Fruit fly (Drosophila melanogaster) whole organism, prepupa: Measurements from ENCODE around the gene PIG-T.

Experiments used
- Blimp-1 ChIP-seq: fragments of 200-800 bp; sonication (Bioruptor generic); optimal IDR thresholded peaks from 3 replicates; lab custom pipeline; 2017; ENCODE audit warnings: missing biosample characterization, missing genetic modification characterization, mild to moderate bottlenecking, moderate library complexity, missing genetic modification reagents
- CG10631 ChIP-seq: fragments of 200-800 bp; sonication (Bioruptor generic); optimal IDR thresholded peaks from 2 replicates; lab custom pipeline; 2016; ENCODE audit warnings: missing biosample characterization, missing genetic modification characterization
- CG10669 ChIP-seq: fragments of 200-800 bp; sonication (Bioruptor generic); optimal IDR thresholded peaks from 3 replicates; lab custom pipeline; 2018; ENCODE audit warnings: missing biosample characterization, mild to moderate bottlenecking, missing genetic modification characterization, moderate library complexity
- CG11902 ChIP-seq: fragments of 200-800 bp; sonication (Bioruptor generic); optimal IDR thresholded peaks from 3 replicates; lab custom pipeline; 2016; ENCODE audit warnings: missing biosample characterization, missing genetic modification characterization
- CG31627 ChIP-seq: fragments of 200-800 bp; sonication (Bioruptor generic); optimal IDR thresholded peaks from 3 replicates; lab custom pipeline; 2016; ENCODE audit warnings: missing biosample characterization, missing genetic modification characterization
- CG32006 ChIP-seq: fragments of 200-800 bp; sonication (Bioruptor generic); optimal IDR thresholded peaks from 3 replicates; lab custom pipeline; 2017; ENCODE audit warnings: missing biosample characterization, mild to moderate bottlenecking, missing genetic modification characterization
- CG3919 ChIP-seq: fragments of 200-800 bp; sonication (Bioruptor generic); optimal IDR thresholded peaks from 3 replicates; lab custom pipeline; 2016; ENCODE audit warnings: missing biosample characterization, missing genetic modification characterization
- CG6163 ChIP-seq: fragments of 200-800 bp; sonication (Bioruptor generic); IDR thresholded peaks from 3 replicates; pipeline ENCODE4 v1.3.6; 2022; ENCODE audit warnings: missing biosample characterization, missing genetic modification characterization
- CG6276 ChIP-seq: fragments of 200-800 bp; sonication (Bioruptor generic); optimal IDR thresholded peaks from 2 replicates; lab custom pipeline; 2017; ENCODE audit warnings: missing biosample characterization, mild to moderate bottlenecking, missing genetic modification characterization
- CG6854 ChIP-seq: fragments of 200-800 bp; sonication (Bioruptor generic); optimal IDR thresholded peaks from 2 replicates; lab custom pipeline; 2017; ENCODE audit warnings: missing biosample characterization, mild to moderate bottlenecking, missing genetic modification characterization
- CG8119 ChIP-seq: fragments of 200-800 bp; sonication (Bioruptor generic); IDR thresholded peaks from 3 replicates; pipeline ENCODE4 v1.3.6; 2022; ENCODE audit warnings: missing biosample characterization, missing genetic modification characterization
- CG8632 ChIP-seq: fragments of 200-800 bp; sonication (Bioruptor generic); optimal IDR thresholded peaks from 3 replicates; lab custom pipeline; 2016; ENCODE audit warnings: missing biosample characterization, missing genetic modification characterization
- CG9139 ChIP-seq: fragments of 200-800 bp; sonication (Bioruptor generic); optimal IDR thresholded peaks from 3 replicates; lab custom pipeline; 2017; ENCODE audit warnings: missing biosample characterization, mild to moderate bottlenecking, missing genetic modification characterization
- Gug ChIP-seq: fragments of 200-800 bp; sonication (Bioruptor generic); IDR thresholded peaks from 2 replicates; pipeline ENCODE4 v1.3.6; 2022; ENCODE audit warnings: missing biosample characterization, missing genetic modification characterization
- Hr4 ChIP-seq: fragments of 200-800 bp; sonication (Bioruptor generic); optimal IDR thresholded peaks from 3 replicates; lab custom pipeline; 2016; ENCODE audit warnings: missing biosample characterization, missing genetic modification characterization
- Lpt ChIP-seq: fragments of 200-800 bp; sonication (Bioruptor generic); optimal IDR thresholded peaks from 3 replicates; lab custom pipeline; 2016; ENCODE audit warnings: missing biosample characterization, missing genetic modification characterization
- OdsH ChIP-seq: fragments of 200-800 bp; sonication (Bioruptor generic); optimal IDR thresholded peaks from 3 replicates; lab custom pipeline; 2016; ENCODE audit warnings: missing biosample characterization, missing genetic modification characterization
- Sox102F ChIP-seq: fragments of 200-800 bp; sonication (Bioruptor generic); optimal IDR thresholded peaks from 2 replicates; lab custom pipeline; 2016; ENCODE audit warnings: missing biosample characterization, mild to moderate bottlenecking, missing genetic modification characterization
- Sox14 ChIP-seq: fragments of 200-800 bp; sonication (Bioruptor generic); optimal IDR thresholded peaks from 3 replicates; lab custom pipeline; 2016; ENCODE audit warnings: missing biosample characterization, missing genetic modification characterization
- Sox15 ChIP-seq: fragments of 200-800 bp; sonication (Bioruptor generic); optimal IDR thresholded peaks from 3 replicates; lab custom pipeline; 2016; ENCODE audit warnings: missing biosample characterization, missing genetic modification characterization
- cyc ChIP-seq: fragments of 200-800 bp; sonication (Bioruptor generic); optimal IDR thresholded peaks from 3 replicates; lab custom pipeline; 2016; ENCODE audit warnings: missing biosample characterization, missing genetic modification characterization
- dac ChIP-seq: fragments of 200-800 bp; sonication (Bioruptor generic); optimal IDR thresholded peaks from 2 replicates; lab custom pipeline; 2017; ENCODE audit warnings: missing biosample characterization, mild to moderate bottlenecking, missing genetic modification characterization
- eg ChIP-seq: fragments of 200-800 bp; sonication (Bioruptor generic); IDR thresholded peaks from 3 replicates; pipeline ENCODE4 v1.3.6; 2022; ENCODE audit warnings: missing biosample characterization, missing genetic modification characterization
- esn ChIP-seq: fragments of 200-800 bp; sonication (Bioruptor generic); optimal IDR thresholded peaks from 2 replicates; lab custom pipeline; 2016; ENCODE audit warnings: missing biosample characterization, mild to moderate bottlenecking, missing genetic modification characterization, moderate library complexity
- fd59A ChIP-seq: fragments of 200-800 bp; sonication (Bioruptor generic); optimal IDR thresholded peaks from 2 replicates; lab custom pipeline; 2017; ENCODE audit warnings: missing biosample characterization, mild to moderate bottlenecking, missing genetic modification characterization, missing genetic modification reagents
- fd85E ChIP-seq: fragments of 200-800 bp; sonication (Bioruptor generic); optimal IDR thresholded peaks from 3 replicates; lab custom pipeline; 2016; ENCODE audit warnings: missing biosample characterization, missing genetic modification characterization
- net ChIP-seq: fragments of 200-800 bp; sonication (Bioruptor generic); optimal IDR thresholded peaks from 3 replicates; lab custom pipeline; 2016; ENCODE audit warnings: missing biosample characterization, missing genetic modification characterization
- pdm3 ChIP-seq: fragments of 200-800 bp; sonication (Bioruptor generic); optimal IDR thresholded peaks from 3 replicates; lab custom pipeline; 2016; ENCODE audit warnings: missing biosample characterization, missing genetic modification characterization
- salr ChIP-seq, 2 experiments: fragments of 200-800 bp; sonication (Bioruptor generic); optimal IDR thresholded peaks; 3 replicates each; lab custom pipeline; 2016 to 2018; ENCODE audit warnings: missing biosample characterization in 2 of 2, missing genetic modification characterization in 2 of 2, mild to moderate bottlenecking in 1 of 2
- topi ChIP-seq: fragments of 200-800 bp; sonication (Bioruptor generic); optimal IDR thresholded peaks from 3 replicates; lab custom pipeline; 2016; ENCODE audit warnings: missing biosample characterization, missing genetic modification characterization

PIG-T gene

DNA sequence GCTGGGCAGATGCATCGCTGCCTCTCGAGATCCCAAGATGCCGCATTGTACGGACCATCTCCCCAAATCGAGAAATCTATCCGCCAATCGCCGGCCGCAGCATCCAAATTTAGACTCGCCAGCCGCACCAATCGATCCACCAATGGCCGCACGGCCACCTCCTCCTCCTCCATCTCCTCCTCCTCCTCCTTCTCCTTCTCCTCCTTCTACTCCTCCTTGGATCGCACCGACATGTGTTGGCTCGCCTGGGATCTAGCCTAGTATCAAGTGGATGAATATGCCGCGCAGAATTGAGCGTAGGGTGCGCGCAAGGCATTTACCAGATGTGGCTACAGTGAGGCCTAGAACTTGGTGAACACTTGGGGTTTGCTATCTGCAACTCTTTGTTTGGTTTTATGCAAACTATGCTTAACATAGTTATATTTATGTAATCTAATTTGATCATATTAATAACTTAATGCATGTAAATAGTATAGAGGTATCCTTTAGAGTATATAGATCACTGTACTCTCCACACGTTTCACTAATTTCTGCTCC lies 48.0 kb upstream of the PIG-T start, which contains the start of gene org-1 (continued):
- TF ChIP-seq topi (GFP tag; lab: Kevin White, UChicago) (peak; percentile 79), eg (peak; percentile 96), Blimp-1 (GFP tag; lab: Kevin White, UChicago) (peak; percentile 36), CG6276 (GFP tag; lab: Kevin White, UChicago) (peak; percentile 86), CG10631 (GFP tag; lab: Kevin White, UChicago) (peak; percentile 91), CG31627 (peak; percentile 63), CG8119 (peak; percentile 94), Lpt (GFP tag; lab: Kevin White, UChicago) (peak; percentile 81), CG3919 (GFP tag; lab: Kevin White, UChicago) (peak; percentile 92), CG8632 (GFP tag; lab: Kevin White, UChicago) (peak; percentile 83), CG6854 (GFP tag; lab: Kevin White, UChicago) (peak; percentile 1), fd85E (GFP tag; lab: Kevin White, UChicago) (peak; percentile 33), CG10669 (GFP tag; lab: Kevin White, UChicago) (peak; percentile 91)

DNA sequence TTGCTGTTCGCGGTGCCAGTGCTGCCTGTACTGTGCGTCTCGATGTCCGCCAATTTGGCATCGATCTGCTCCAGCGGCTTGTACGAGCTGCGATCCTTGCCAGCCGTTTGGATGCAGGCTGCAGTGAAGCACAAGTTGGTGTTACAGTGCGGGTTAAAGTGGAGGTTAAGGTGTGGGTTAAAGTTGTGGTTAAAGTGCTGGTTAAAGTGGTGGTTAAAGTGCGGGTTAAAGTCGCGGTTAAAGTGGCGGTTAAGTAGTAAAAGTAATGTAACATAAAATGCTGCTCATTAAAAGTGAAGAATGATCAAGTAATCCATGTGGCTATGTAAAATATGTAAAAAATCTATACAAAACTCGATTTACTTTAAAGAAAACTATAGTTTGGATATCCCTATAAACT lies 45.1 kb upstream of the PIG-T start:
- no peak for TF ChIP-seq net (GFP tag; lab: Kevin White, UChicago)
- TF ChIP-seq, all 60 proteins: peak for 0

DNA sequence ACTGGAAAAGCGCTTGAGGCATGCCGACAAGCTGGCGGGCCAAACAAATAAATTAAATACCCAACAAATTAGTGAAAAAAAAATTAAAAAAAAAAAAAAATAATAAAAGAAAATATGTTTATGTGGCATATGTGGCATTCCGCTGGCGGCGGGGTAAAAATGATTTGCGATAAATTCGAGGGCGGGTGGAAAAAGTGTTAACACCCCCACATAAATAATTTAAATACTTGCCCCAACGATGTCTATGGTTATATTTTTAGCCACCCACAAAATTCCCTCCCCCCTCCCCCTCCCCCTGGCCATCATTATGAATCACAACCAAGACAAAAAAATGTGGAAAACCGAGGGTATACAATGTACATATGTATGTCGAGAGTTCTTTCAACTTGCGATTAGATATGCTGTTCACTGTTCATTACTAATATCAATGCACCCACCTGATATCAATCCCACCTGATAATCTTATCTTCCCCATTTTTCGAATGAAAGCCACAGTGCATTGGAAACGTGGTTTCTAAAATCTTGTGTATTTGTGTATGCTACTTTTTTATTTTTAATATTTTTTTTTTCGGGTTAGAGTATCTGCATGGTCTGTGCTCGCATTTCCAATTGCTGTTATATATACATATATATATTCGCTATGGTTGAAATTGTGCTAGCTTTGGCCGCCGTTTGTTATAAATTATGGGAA lies 43.3 kb upstream of the PIG-T start:
- no peak for TF ChIP-seq CG32006 (GFP tag; lab: Kevin White, UChicago)
- no peak for TF ChIP-seq Blimp-1 (GFP tag; lab: Kevin White, UChicago)
- TF ChIP-seq cyc (GFP tag; lab: Kevin White, UChicago) = no peak
- TF ChIP-seq esn = no peak
- TF ChIP-seq Gug (GFP tag; lab: Robert Waterston, UW) = no peak
- no peak for TF ChIP-seq CG6163
- no peak for TF ChIP-seq fd59A (GFP tag; lab: Kevin White, UChicago)
- no peak for TF ChIP-seq dac (GFP tag; lab: Kevin White, UChicago)
- TF ChIP-seq CG11902 (GFP tag; lab: Kevin White, UChicago) = no peak
- TF ChIP-seq CG6854 (GFP tag; lab: Kevin White, UChicago) = no peak
- no peak for TF ChIP-seq Sox102F (GFP tag; lab: Kevin White, UChicago)

DNA sequence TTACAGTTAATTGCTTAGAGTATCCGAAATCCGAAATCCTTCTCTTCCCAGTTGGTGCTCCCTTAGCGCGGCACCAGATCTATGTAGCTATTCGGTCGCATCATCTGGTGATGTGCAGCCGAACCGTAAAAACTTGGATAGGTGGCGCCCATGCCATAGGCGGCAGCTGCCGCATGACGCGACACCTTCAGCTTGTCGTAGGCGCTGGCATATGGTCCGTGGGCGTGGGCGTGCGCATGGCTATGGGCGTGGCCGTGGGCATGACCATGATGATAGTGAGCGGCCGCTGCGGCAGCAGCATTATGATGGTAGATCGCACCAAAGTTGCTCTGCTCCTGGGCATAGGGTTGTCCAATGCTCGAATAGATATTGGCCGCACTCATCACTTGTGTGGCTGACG lies 41.1 kb upstream of the PIG-T start:
- TF ChIP-seq OdsH (no peak), CG9139 (no peak)

DNA sequence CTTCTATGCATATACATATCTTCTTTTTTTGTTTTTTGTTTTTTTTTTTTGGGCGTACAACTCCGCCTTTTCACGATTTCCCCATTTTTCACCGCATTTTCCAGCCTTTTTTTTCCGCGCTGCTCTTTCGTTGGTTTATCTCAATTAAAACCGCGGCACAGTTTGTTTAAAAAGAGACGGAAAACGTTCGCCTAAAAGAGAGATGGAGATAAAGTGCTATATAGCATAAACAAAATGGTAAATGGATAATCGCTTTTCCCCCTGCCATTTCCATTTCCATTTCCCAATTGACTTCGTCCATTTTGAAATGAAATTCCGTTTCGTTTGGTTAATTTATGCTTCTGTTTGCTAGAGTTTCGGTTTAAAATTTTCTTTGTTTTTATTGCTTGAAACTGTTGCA lies 40.1 kb upstream of the PIG-T start:
- TF ChIP-seq fd59A (GFP tag; lab: Kevin White, UChicago) (no peak), salr (GFP tag; optimal IDR thresholded peaks at IDR 0.05; lab: Kevin White, UChicago) (no peak), Sox14 (GFP tag; lab: Kevin White, UChicago) (no peak), Hr4 (GFP tag; lab: Kevin White, UChicago) (no peak), esn (no peak), pdm3 (GFP tag; lab: Kevin White, UChicago) (no peak)

DNA sequence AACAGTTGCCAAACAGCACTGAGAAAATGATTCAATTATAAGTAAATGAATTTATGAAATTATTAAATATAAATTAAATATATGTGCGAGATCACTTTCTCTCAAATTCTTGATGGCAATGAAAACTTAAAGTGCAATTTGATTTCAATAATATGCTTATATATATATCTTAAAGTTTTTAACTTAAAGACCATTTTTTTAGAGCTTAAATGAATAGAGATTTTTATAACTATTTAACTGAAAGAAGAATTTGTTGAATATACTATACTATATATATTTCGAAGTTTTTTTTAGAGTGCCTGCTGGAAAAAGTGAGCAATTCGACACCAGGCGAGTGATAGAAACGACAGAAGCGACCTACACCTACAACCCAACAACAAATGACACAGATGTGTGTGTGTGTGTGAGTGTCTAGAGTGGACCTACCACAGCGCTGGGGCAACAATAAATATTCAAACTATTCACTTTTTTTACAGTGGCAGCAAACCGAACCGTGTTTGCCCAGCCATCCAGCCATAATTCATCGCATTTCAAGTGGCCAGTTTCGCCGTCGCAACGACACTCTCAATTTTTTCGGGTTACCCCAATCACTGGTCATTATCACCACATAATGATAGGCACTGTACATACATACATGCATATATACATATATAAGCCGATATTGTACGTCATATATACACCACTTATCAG lies 38.0 kb upstream of the PIG-T start:
- TF ChIP-seq esn (peak; percentile 14), Sox15 (GFP tag; lab: Kevin White, UChicago) (no peak)
